Worm (Caenorhabditis elegans): ENCODE data around the gene Y73F8A.10.

The Y73F8A.10 gene

DNA sequence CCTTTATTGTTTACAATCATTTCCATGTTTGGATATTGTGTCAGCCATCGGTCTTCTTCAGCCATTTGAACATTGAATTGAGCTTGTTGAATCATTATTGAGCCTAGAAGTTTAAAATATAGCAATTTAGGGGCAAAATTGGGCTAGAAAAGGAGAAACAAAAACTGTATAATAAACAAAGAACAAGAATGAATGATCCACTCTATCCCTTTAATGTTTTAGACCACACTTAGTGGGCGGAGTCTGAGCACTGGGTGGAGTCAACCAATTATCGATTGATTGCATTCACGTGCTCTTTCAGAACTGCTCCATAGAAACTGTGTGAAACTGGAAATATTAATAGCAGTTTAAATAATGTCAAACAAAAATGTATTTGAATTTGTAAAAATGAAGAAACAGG is 34.0 kb downstream of the Y73F8A.10 start, which contains the start of gene tbx-40:
Gene tbx-40 (minus strand): TSS at position 101 of the 400 bp plus-strand sequence.
- TF ChIP-seq skn-1 (tag; optimal IDR thresholded peaks at IDR 0.05) = no peak
- no peak for TF ChIP-seq zag-1 (tag; optimal IDR thresholded peaks at IDR 0.05)
- no peak for TF ChIP-seq nhr-67 (tag; optimal IDR thresholded peaks at IDR 0.05)
- TF ChIP-seq jun-1 (tag; optimal IDR thresholded peaks at IDR 0.05) = no peak
- TF ChIP-seq aly-2 (tag; optimal IDR thresholded peaks at IDR 0.05) = no peak

DNA sequence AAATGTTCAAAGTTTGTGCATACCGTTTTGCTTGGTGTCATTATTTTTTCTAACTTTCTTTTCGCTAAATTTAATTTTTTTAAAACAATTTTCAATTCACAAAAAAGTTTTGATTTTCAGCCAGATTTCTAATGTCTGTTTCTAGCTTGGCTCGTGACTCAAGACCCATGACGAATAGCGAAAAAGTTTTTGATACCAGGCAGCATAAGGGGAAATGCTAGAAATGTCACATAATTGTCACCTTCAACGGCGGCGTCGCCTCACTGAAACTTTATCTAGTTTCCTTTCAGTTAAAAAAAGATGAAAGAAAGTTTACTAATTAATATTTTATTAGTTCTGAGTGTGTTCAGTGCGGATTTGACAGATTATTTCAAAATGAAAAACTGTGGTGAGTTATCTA is 42.6 kb downstream of the Y73F8A.10 start, which contains the start of gene irld-59:
Gene irld-59 (plus strand): TSS at position 301 of the 400 bp plus-strand sequence.
- no peak for TF ChIP-seq snpc-4 (tag; optimal IDR thresholded peaks at IDR 0.05)

Measured in whole organism, L3 larva.